Fruit fly (Drosophila melanogaster) whole organism, embryonic: ENCODE data around the gene CG14280.

Source experiments
- CG10565 ChIP-seq: fragments of 200-800 bp; sonication (Bioruptor generic); optimal IDR thresholded peaks from 3 replicates; lab custom pipeline; 2016; ENCODE audit warnings: missing biosample characterization, mild to moderate bottlenecking, missing genetic modification characterization
- CG11093 ChIP-seq: fragments of 200-800 bp; sonication (Bioruptor generic); IDR thresholded peaks from 3 replicates; pipeline ENCODE4 v1.3.6; 2022; ENCODE audit warnings: missing biosample characterization, missing genetic modification characterization
- CG14014 ChIP-seq: fragments of 200-800 bp; sonication (Bioruptor generic); IDR thresholded peaks from 2 replicates; pipeline ENCODE4 v1.3.6; 2022; ENCODE audit warnings: missing biosample characterization, missing genetic modification characterization
- CG15479 ChIP-seq: fragments of 200-800 bp; sonication (Bioruptor generic); optimal IDR thresholded peaks from 3 replicates; lab custom pipeline; 2019; ENCODE audit warnings: missing biosample characterization, mild to moderate bottlenecking, missing genetic modification characterization, moderate library complexity
- CG15601 ChIP-seq: fragments of 200-800 bp; sonication (Bioruptor generic); optimal IDR thresholded peaks from 3 replicates; lab custom pipeline; 2019; ENCODE audit warnings: missing biosample characterization, mild to moderate bottlenecking, missing genetic modification characterization, moderate library complexity
- CG15696 ChIP-seq: fragments of 200-800 bp; sonication (Bioruptor generic); optimal IDR thresholded peaks from 2 replicates; lab custom pipeline; 2019; ENCODE audit warnings: missing biosample characterization, mild to moderate bottlenecking, missing genetic modification characterization, moderate library complexity
- CG17912 ChIP-seq: fragments of 200-800 bp; sonication (Bioruptor generic); optimal IDR thresholded peaks from 2 replicates; lab custom pipeline; 2018; ENCODE audit warnings: missing biosample characterization, mild to moderate bottlenecking, missing genetic modification characterization
- CG2712 ChIP-seq: fragments of 200-800 bp; optimal IDR thresholded peaks from 3 replicates; lab custom pipeline; 2019; ENCODE audit warnings: missing biosample characterization, mild to moderate bottlenecking, missing genetic modification characterization, moderate library complexity
- CG30403 ChIP-seq: fragments of 200-800 bp; sonication (Bioruptor generic); optimal IDR thresholded peaks from 3 replicates; lab custom pipeline; 2016; ENCODE audit warnings: missing biosample characterization, missing genetic modification characterization
- CG31224 ChIP-seq: fragments of 200-800 bp; sonication (Bioruptor generic); IDR thresholded peaks from 2 replicates; pipeline ENCODE4 v1.3.6; 2022; ENCODE audit warnings: missing biosample characterization, missing genetic modification characterization
- CG32532 ChIP-seq: fragments of 200-800 bp; sonication (Bioruptor generic); IDR thresholded peaks from 2 replicates; pipeline ENCODE4 v1.3.6; 2022; ENCODE audit warnings: missing biosample characterization, missing genetic modification characterization
- CG32767 ChIP-seq: fragments of 200-800 bp; sonication (Bioruptor generic); IDR thresholded peaks from 2 replicates; pipeline ENCODE4 v1.3.6; 2022; ENCODE audit warnings: missing biosample characterization, missing genetic modification characterization
- CG33557 ChIP-seq: fragments of 200-800 bp; sonication (Bioruptor generic); optimal IDR thresholded peaks from 2 replicates; lab custom pipeline; 2019; ENCODE audit warnings: missing biosample characterization, mild to moderate bottlenecking, missing genetic modification characterization, moderate library complexity
- CG42726 ChIP-seq: fragments of 200-800 bp; sonication (Bioruptor generic); IDR thresholded peaks from 2 replicates; pipeline ENCODE4 v1.3.6; 2022; ENCODE audit warnings: missing biosample characterization, missing genetic modification characterization; ENCODE audit not compliant: partially characterized antibody
- CG6175 ChIP-seq: fragments of 200-800 bp; sonication (Bioruptor generic); IDR thresholded peaks from 3 replicates; pipeline ENCODE4 v1.3.6; 2022; ENCODE audit warnings: missing biosample characterization, missing genetic modification characterization
- CG7745 ChIP-seq: fragments of 200-800 bp; sonication (Bioruptor generic); optimal IDR thresholded peaks from 2 replicates; lab custom pipeline; 2018; ENCODE audit warnings: missing biosample characterization, mild to moderate bottlenecking, missing genetic modification characterization, moderate library complexity
- CG9797 ChIP-seq: fragments of 200-800 bp; sonication (Bioruptor generic); optimal IDR thresholded peaks from 3 replicates; lab custom pipeline; 2018; ENCODE audit warnings: missing biosample characterization, mild to moderate bottlenecking, missing genetic modification characterization
- CkIIα-i1 ChIP-seq: fragments of 200-800 bp; sonication (Bioruptor generic); IDR thresholded peaks from 2 replicates; pipeline ENCODE4 v1.3.6; 2022; ENCODE audit warnings: missing biosample characterization, missing genetic modification characterization
- D19A ChIP-seq: fragments of 200-800 bp; optimal IDR thresholded peaks from 3 replicates; lab custom pipeline; 2019; ENCODE audit warnings: missing biosample characterization, mild to moderate bottlenecking, missing genetic modification characterization, moderate library complexity
- Dbx ChIP-seq: fragments of 200-800 bp; sonication (Bioruptor generic); IDR thresholded peaks from 3 replicates; pipeline ENCODE4 v1.3.6; 2022; ENCODE audit warnings: missing biosample characterization, missing genetic modification characterization
- H15 ChIP-seq: fragments of 200-800 bp; sonication (Bioruptor generic); IDR thresholded peaks from 3 replicates; pipeline ENCODE4 v1.3.6; 2022; ENCODE audit warnings: missing biosample characterization, missing genetic modification characterization
- Hr39 ChIP-seq: fragments of >200 bp; optimal IDR thresholded peaks from 2 replicates; lab custom pipeline; 2017
- Hr78 ChIP-seq, 2 experiments: fragments of 200-800 bp in 1 of 2; fragments of >200 bp in 1 of 2; sonication (Bioruptor generic) in 1 of 2; optimal IDR thresholded peaks; 2 replicates each; lab custom pipeline; 2017 to 2019; ENCODE audit warnings: missing biosample characterization in 2 of 2, missing genetic modification characterization in 2 of 2, mild to moderate bottlenecking in 1 of 2, moderate library complexity in 1 of 2
- Pdp1 ChIP-seq, 2 experiments: fragments of 200-800 bp; sonication (Bioruptor generic); optimal IDR thresholded peaks; 3 replicates each; lab custom pipeline; 2016; ENCODE audit warnings: missing biosample characterization in 2 of 2, missing genetic modification characterization in 2 of 2, mild to moderate bottlenecking in 1 of 2, moderate library complexity in 1 of 2
- Side ChIP-seq: fragments of 200-800 bp; sonication (Bioruptor generic); optimal IDR thresholded peaks from 2 replicates; lab custom pipeline; 2016; ENCODE audit warnings: missing biosample characterization, missing genetic modification characterization
- TFAM ChIP-seq: fragments of 200-800 bp; sonication (Bioruptor generic); optimal IDR thresholded peaks from 2 replicates; lab custom pipeline; 2017; ENCODE audit warnings: missing biosample characterization, missing genetic modification characterization, inconsistent platforms
- Vsx1 ChIP-seq: fragments of 200-800 bp; sonication (Bioruptor generic); optimal IDR thresholded peaks from 2 replicates; lab custom pipeline; 2017; ENCODE audit warnings: missing biosample characterization, mild to moderate bottlenecking, missing genetic modification characterization, missing genetic modification reagents
- ara ChIP-seq: fragments of 200-800 bp; sonication (Bioruptor generic); IDR thresholded peaks from 2 replicates; pipeline ENCODE4 v1.3.6; 2022; ENCODE audit warnings: missing biosample characterization, missing genetic modification characterization
- ase ChIP-seq: fragments of 200-800 bp; sonication (Bioruptor generic); IDR thresholded peaks from 3 replicates; pipeline ENCODE4 v1.3.6; 2022; ENCODE audit warnings: missing biosample characterization, missing genetic modification characterization
- br ChIP-seq: fragments of >200 bp; optimal IDR thresholded peaks from 2 replicates; lab custom pipeline; 2017
- bsh ChIP-seq, 2 experiments: fragments of 200-800 bp; sonication (Bioruptor generic); optimal IDR thresholded peaks; 2 replicates each; lab custom pipeline; 2017 to 2018; ENCODE audit warnings: mild to moderate bottlenecking in 2 of 2, missing biosample characterization in 2 of 2, missing genetic modification characterization in 2 of 2, moderate library complexity in 1 of 2
- btn ChIP-seq: fragments of 200-800 bp; sonication (Bioruptor generic); optimal IDR thresholded peaks from 2 replicates; lab custom pipeline; 2016; ENCODE audit warnings: missing biosample characterization, missing genetic modification characterization
- cad ChIP-seq: fragments of >200 bp; optimal IDR thresholded peaks from 2 replicates; lab custom pipeline; 2017; ENCODE audit warnings: missing biosample characterization, missing genetic modification characterization
- corto ChIP-seq: fragments of 200-800 bp; sonication (Bioruptor generic); optimal IDR thresholded peaks from 2 replicates; lab custom pipeline; 2016; ENCODE audit warnings: missing biosample characterization, mild to moderate bottlenecking, missing genetic modification characterization, moderate library complexity
- croc ChIP-seq: fragments of 200-800 bp; sonication (Bioruptor generic); conservative IDR thresholded peaks from 3 replicates; pipeline ENCODE4 v1.3.6; 2022; ENCODE audit warnings: missing biosample characterization, missing genetic modification characterization
- dmrt11E ChIP-seq: fragments of 200-800 bp; sonication (Bioruptor generic); optimal IDR thresholded peaks from 3 replicates; lab custom pipeline; 2018; ENCODE audit warnings: missing biosample characterization, mild to moderate bottlenecking, missing genetic modification characterization, moderate library complexity
- exex ChIP-seq: fragments of 200-800 bp; sonication (Bioruptor generic); optimal IDR thresholded peaks from 4 replicates; lab custom pipeline; 2018; ENCODE audit warnings: missing biosample characterization, mild to moderate bottlenecking, missing genetic modification characterization, moderate library complexity
- grau ChIP-seq: fragments of 200-800 bp; optimal IDR thresholded peaks from 3 replicates; lab custom pipeline; 2019; ENCODE audit warnings: missing biosample characterization, mild to moderate bottlenecking, missing genetic modification characterization, moderate library complexity
- grn ChIP-seq: fragments of 200-800 bp; sonication (Bioruptor generic); optimal IDR thresholded peaks from 3 replicates; lab custom pipeline; 2017; ENCODE audit warnings: missing biosample characterization, missing genetic modification characterization
- lilli ChIP-seq: fragments of 200-800 bp; sonication (Bioruptor generic); optimal IDR thresholded peaks from 3 replicates; lab custom pipeline; 2016; ENCODE audit warnings: missing biosample characterization, missing genetic modification characterization
- nom ChIP-seq: fragments of 200-800 bp; sonication (Bioruptor generic); optimal IDR thresholded peaks from 2 replicates; lab custom pipeline; 2017; ENCODE audit warnings: missing biosample characterization, missing genetic modification characterization, mild to moderate bottlenecking, moderate library complexity, missing genetic modification reagents
- pzg ChIP-seq: fragments of 200-800 bp; sonication (Bioruptor generic); optimal IDR thresholded peaks from 3 replicates; lab custom pipeline; 2018; ENCODE audit warnings: missing biosample characterization, mild to moderate bottlenecking, missing genetic modification characterization, moderate library complexity
- rib ChIP-seq: fragments of 200-800 bp; sonication (Bioruptor generic); IDR thresholded peaks from 2 replicates; pipeline ENCODE4 v1.3.6; 2022; ENCODE audit warnings: missing biosample characterization, missing genetic modification characterization
- trh ChIP-seq: fragments of 200-800 bp; sonication (Bioruptor generic); optimal IDR thresholded peaks from 2 replicates; lab custom pipeline; 2016; ENCODE audit warnings: missing biosample characterization, missing genetic modification characterization
- twi ChIP-seq: fragments of 200-800 bp; optimal IDR thresholded peaks from 2 replicates; lab custom pipeline; 2019; ENCODE audit warnings: missing biosample characterization, mild to moderate bottlenecking, missing genetic modification characterization, moderate library complexity
- tx ChIP-seq: fragments of 200-800 bp; sonication (Bioruptor generic); optimal IDR thresholded peaks from 2 replicates; lab custom pipeline; 2016; ENCODE audit warnings: missing biosample characterization, missing genetic modification characterization
- zen2 ChIP-seq: fragments of 200-800 bp; sonication (Bioruptor generic); IDR thresholded peaks from 3 replicates; pipeline ENCODE4 v1.3.6; 2022; ENCODE audit warnings: missing biosample characterization, missing genetic modification characterization; ENCODE audit not compliant: partially characterized antibody
- zfh1 ChIP-seq: fragments of 200-800 bp; sonication (Bioruptor generic); IDR thresholded peaks from 3 replicates; pipeline ENCODE4 v1.3.6; 2022; ENCODE audit warnings: missing biosample characterization, missing genetic modification characterization

The CG14280 gene

dm6 chr3R:19248036-19248435 lies 8.5 kb upstream of the CG14280 start, which contains the start of gene CG5217:
Gene CG5217 (minus strand): TSS chr3R:19248136.
- no peak for TF ChIP-seq CG14014
- no peak for TF ChIP-seq br (lab: Kevin White, UChicago)
- no peak for TF ChIP-seq CG30403 (GFP tag; lab: Kevin White, UChicago)
- no peak for TF ChIP-seq trh
- TF ChIP-seq CG7745 (tag; lab: Kevin White, UChicago), result no peak
- no peak for TF ChIP-seq corto (GFP tag; lab: Kevin White, UChicago)
- TF ChIP-seq btn, result no peak
- no peak for TF ChIP-seq Side (GFP tag; lab: Kevin White, UChicago)
- no peak for TF ChIP-seq TFAM (GFP tag; lab: Kevin White, UChicago)
- TF ChIP-seq lilli (GFP tag; lab: Kevin White, UChicago), result no peak

dm6 chr3R:19250063-19250462 lies 6.5 kb upstream of the CG14280 start:
- peak; percentile 14 for TF ChIP-seq dmrt11E (tag; lab: Kevin White, UChicago)
- peak; percentile 59 for TF ChIP-seq grn (GFP tag; lab: Kevin White, UChicago)
- no peak for TF ChIP-seq grau (tag; lab: Kevin White, UChicago)
- peak; percentile 33 for TF ChIP-seq twi
- TF ChIP-seq Hr39, result no peak
- peak; percentile 18 for TF ChIP-seq CG33557
- TF ChIP-seq cad, result peak; percentile 5
- no peak for TF ChIP-seq CG17912
- no peak for TF ChIP-seq pzg (GFP tag; lab: Kevin White, UChicago)
- TF ChIP-seq Pdp1 (GFP tag; optimal IDR thresholded peaks at IDR 0.05; lab: Kevin White, UChicago), result peak in 1 of 2 experiments; percentile 82
- peak; percentile 17 for TF ChIP-seq CG15696
- peak; percentile 50 for TF ChIP-seq CG15479 (GFP tag; lab: Kevin White, UChicago)
- TF ChIP-seq CG15601, result peak; percentile 52

- TF ChIP-seq nom (GFP tag; lab: Kevin White, UChicago) (peak; percentile 45), CG9797 (GFP tag; lab: Kevin White, UChicago) (no peak)
These were observed 2.6 kb upstream of the CG14280 start for dm6 chr3R:19253975-19254374.

- TF ChIP-seq D19A (tag; lab: Kevin White, UChicago) (no peak), rib (GFP tag; lab: Robert Waterston, UW) (no peak), Dbx (GFP tag; lab: Robert Waterston, UW) (no peak), Hr78 (GFP tag; optimal IDR thresholded peaks at IDR 0.05; lab: Kevin White, UChicago) (no peak), zfh1 (GFP tag; lab: Robert Waterston, UW) (peak; percentile 37; the same call in 2 of the 3 replicates), croc (GFP tag; lab: Robert Waterston, UW) (no peak), ara (GFP tag; lab: Robert Waterston, UW) (no peak), CG42726 (no peak), tx (GFP tag; lab: Kevin White, UChicago) (no peak), CG32532 (GFP tag; lab: Robert Waterston, UW) (no peak), ase (no peak), H15 (0 out of 3 replicates have a peak, but pooled peaks have one; percentile 19), nom (GFP tag; lab: Kevin White, UChicago) (peak; percentile 3), Vsx1 (GFP tag; lab: Kevin White, UChicago) (no peak), CG6175 (GFP tag; lab: Robert Waterston, UW) (no peak), CG31224 (GFP tag; lab: Robert Waterston, UW) (no peak), CG32767 (GFP tag; lab: Robert Waterston, UW) (no peak), CG2712 (tag; lab: Kevin White, UChicago) (no peak), CG10565 (GFP tag; lab: Kevin White, UChicago) (no peak), CkIIα-i1 (GFP tag; lab: Robert Waterston, UW) (no peak), bsh (GFP tag; optimal IDR thresholded peaks at IDR 0.05; lab: Kevin White, UChicago) (peak; percentile 7 to 48), zen2 (GFP tag; lab: Robert Waterston, UW) (no peak), CG11093 (no peak), exex (tag; lab: Kevin White, UChicago) (no peak)
These were observed 1.3 kb upstream of the CG14280 start for dm6 chr3R:19255255-19255654.
